Worm (Caenorhabditis elegans): ENCODE measurements around the gene T12D8.5.

- no peak for TF ChIP-seq ama-1 (optimal IDR thresholded peaks at IDR 0.05)
- no peak for TF ChIP-seq tbx-37 (GFP tag; conservative IDR thresholded peaks at IDR 0.05)
These were observed 7.2 kb upstream of the T12D8.5 start for ce11 chrIII:13633826-13634225.

Measured in whole organism, early embryonic.